Worm (Caenorhabditis elegans): Measurements from ENCODE around the gene eat-2.

The eat-2 gene

ce11 chrII:14138849-14139419, 32.5 kb downstream of the eat-2 start:
- TF ChIP-seq zfp-2 (tag; optimal IDR thresholded peaks at IDR 0.05) = no peak
- TF ChIP-seq T26A8.4 (GFP tag; IDR thresholded peaks at IDR 0.05) = no peak
- no peak for TF ChIP-seq nhr-41 (GFP tag; IDR thresholded peaks at IDR 0.05)
- TF ChIP-seq set-16 (GFP tag; IDR thresholded peaks at IDR 0.05) = peak; percentile 88
- no peak for TF ChIP-seq ceh-32 (tag; optimal IDR thresholded peaks at IDR 0.05; ENCODE audit: poor library complexity)
- TF ChIP-seq attf-4 (tag; optimal IDR thresholded peaks at IDR 0.05) = no peak
- no peak for TF ChIP-seq zfp-3 (GFP tag; conservative IDR thresholded peaks at IDR 0.05)
- no peak for TF ChIP-seq unc-62 (GFP tag; optimal IDR thresholded peaks at IDR 0.05 in 1 of 2)
- no peak for TF ChIP-seq unc-62 (tag; optimal IDR thresholded peaks at IDR 0.05)
- no peak for TF ChIP-seq skn-1 (tag; optimal IDR thresholded peaks at IDR 0.05)
- no peak for TF ChIP-seq nhr-28 (tag; optimal IDR thresholded peaks at IDR 0.05)
- TF ChIP-seq gei-8 (GFP tag; optimal IDR thresholded peaks at IDR 0.05) = no peak
- peak; percentile 77 for TF ChIP-seq aha-1 (tag)
- TF ChIP-seq lin-1 (GFP tag; IDR thresholded peaks at IDR 0.05) = no peak
- no peak for TF ChIP-seq tag-97 (GFP tag; IDR thresholded peaks at IDR 0.05)
- TF ChIP-seq F10B5.3 (tag; optimal IDR thresholded peaks at IDR 0.05) = no peak

ce11 chrII:14137538-14137937, 33.9 kb downstream of the eat-2 start, which contains the start of gene K09E4.1:
TSS of gene K09E4.1 (plus strand) at chrII:14137838.
- TF ChIP-seq F49E8.2 (tag; optimal IDR thresholded peaks at IDR 0.05; ENCODE audit: borderline replicate concordance) (no peak), daf-16 (GFP tag; optimal IDR thresholded peaks at IDR 0.05) (no peak), daf-16 (tag; optimal IDR thresholded peaks at IDR 0.05) (no peak), R02D3.7 (tag; optimal IDR thresholded peaks at IDR 0.05) (no peak), D1046.2 (GFP tag; IDR thresholded peaks at IDR 0.05) (no peak), nhr-111 (GFP tag; optimal IDR thresholded peaks at IDR 0.05) (no peak), pha-4 (GFP tag; IDR thresholded peaks at IDR 0.05) (no peak), pha-4 (tag; optimal IDR thresholded peaks at IDR 0.05) (no peak), nhr-102 (tag; optimal IDR thresholded peaks at IDR 0.05) (no peak), ceh-20 (GFP tag; IDR thresholded peaks at IDR 0.05) (no peak), saeg-2 (GFP tag; IDR thresholded peaks at IDR 0.05) (no peak)

DNA sequence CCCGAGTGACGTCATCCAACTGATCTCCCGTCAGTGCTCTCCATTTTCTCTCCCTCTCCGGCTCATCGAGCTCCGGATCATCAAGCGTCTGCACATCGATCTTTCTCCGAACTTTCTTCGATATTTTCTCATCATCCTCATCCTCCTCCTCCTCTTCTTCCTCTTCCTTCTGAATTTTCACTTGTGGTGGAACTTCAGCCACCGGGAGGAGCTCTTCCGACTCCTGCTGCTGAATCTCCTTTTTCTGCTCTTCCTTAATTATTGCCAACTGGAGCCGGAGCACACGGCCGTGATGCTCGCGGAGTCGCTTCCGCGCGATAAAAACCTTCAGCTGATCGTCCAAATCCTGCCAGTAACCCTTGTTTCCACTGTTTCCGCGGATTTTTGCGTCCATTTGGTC, 35.2 kb downstream of the eat-2 start:
- TF ChIP-seq set-16 (GFP tag; IDR thresholded peaks at IDR 0.05) = peak; percentile 58
- TF ChIP-seq arid-1 (GFP tag; conservative IDR thresholded peaks at IDR 0.05) = 0 out of 2 replicates have a peak, but pooled peaks have one; percentile 14
- TF ChIP-seq sdz-12 (GFP tag; optimal IDR thresholded peaks at IDR 0.05) = no peak
- TF ChIP-seq gei-8 (GFP tag; optimal IDR thresholded peaks at IDR 0.05) = no peak
- no peak for TF ChIP-seq pqm-1 (tag; optimal IDR thresholded peaks at IDR 0.05)
- TF ChIP-seq ceh-32 (tag; optimal IDR thresholded peaks at IDR 0.05; ENCODE audit: poor library complexity) = no peak
- peak in 1 of 2 experiments; percentile 54 for TF ChIP-seq unc-62 (GFP tag; optimal IDR thresholded peaks at IDR 0.05 in 1 of 2)
- TF ChIP-seq unc-62 (tag; optimal IDR thresholded peaks at IDR 0.05) = no peak

ce11 chrII:14132733-14133132, 38.7 kb downstream of the eat-2 start, which contains the start of gene algn-3:
TSS of gene algn-3 (minus strand) at chrII:14132833.
- TF ChIP-seq ceh-44 (GFP tag; IDR thresholded peaks at IDR 0.05) (no peak), nhr-102 (tag; optimal IDR thresholded peaks at IDR 0.05) (no peak), dmd-8 (GFP tag; IDR thresholded peaks at IDR 0.05) (no peak), tra-1 (GFP tag; IDR thresholded peaks at IDR 0.05) (no peak), ceh-62 (tag; optimal IDR thresholded peaks at IDR 0.05) (no peak), egl-43 (GFP tag; IDR thresholded peaks at IDR 0.05) (no peak), F49E8.2 (tag; optimal IDR thresholded peaks at IDR 0.05; ENCODE audit: borderline replicate concordance) (no peak), snpc-1.2 (GFP tag; IDR thresholded peaks at IDR 0.05) (no peak), nhr-6 (tag; optimal IDR thresholded peaks at IDR 0.05) (no peak), ZK337.2 (GFP tag; IDR thresholded peaks at IDR 0.05) (no peak), snpc-4 (tag; optimal IDR thresholded peaks at IDR 0.05) (no peak), saeg-2 (GFP tag; IDR thresholded peaks at IDR 0.05) (no peak), ceh-28 (tag; optimal IDR thresholded peaks at IDR 0.05) (no peak), hmg-1.1 (GFP tag; IDR thresholded peaks at IDR 0.05) (no peak), daf-12 (tag; optimal IDR thresholded peaks at IDR 0.05) (no peak), unc-130 (GFP tag; optimal IDR thresholded peaks at IDR 0.05) (no peak), nhr-25 (tag; optimal IDR thresholded peaks at IDR 0.05; ENCODE audit: borderline replicate concordance, insufficient read depth) (no peak), set-16 (GFP tag; IDR thresholded peaks at IDR 0.05) (no peak), zag-1 (tag; optimal IDR thresholded peaks at IDR 0.05) (no peak), attf-4 (tag; optimal IDR thresholded peaks at IDR 0.05) (no peak)
